Worm (Caenorhabditis elegans) whole organism, late embryonic: ENCODE measurements around the gene nuo-4.

Experiments used
- nhr-11 ChIP-seq: fragments of 150-350 bp; optimal IDR thresholded peaks from 2 replicates; lab custom pipeline; 2014; ENCODE audit warnings: missing biosample characterization, missing genetic modification characterization
- ref-2 ChIP-seq: sonication (generic microtip); optimal IDR thresholded peaks from 2 replicates; lab custom pipeline; 2016; ENCODE audit warnings: missing genetic modification characterization, missing compliant biosample characterization

- TF ChIP-seq ref-2 (tag; lab: Kevin White, UChicago) (no peak), nhr-11 (tag; lab: Kevin White, UChicago) (no peak)
These were observed 38.1 kb downstream of the nuo-4 start for ce11 chrIII:7120477-7120876.
